Worm (Caenorhabditis elegans) whole organism, late embryonic: ENCODE measurements around the gene H35B03.1.

Source experiments
- F13H6.1 ChIP-seq: sonication (generic microtip); optimal IDR thresholded peaks from 2 replicates; lab custom pipeline; 2016; ENCODE audit warnings: missing genetic modification characterization, missing compliant biosample characterization
- hlh-30 ChIP-seq: sonication (generic microtip); optimal IDR thresholded peaks from 2 replicates; lab custom pipeline; 2017; ENCODE audit warnings: antibody characterized with exemption, missing genetic modification characterization, missing compliant biosample characterization; ENCODE audit not compliant: insufficient read depth
- pat-9 ChIP-seq: fragments of 200-800 bp; sonication (Bioruptor generic); optimal IDR thresholded peaks from 2 replicates; lab custom pipeline; 2018; ENCODE audit warnings: mild to moderate bottlenecking, missing genetic modification characterization, moderate library complexity, missing compliant biosample characterization
- unc-55 ChIP-seq: sonication (generic microtip); optimal IDR thresholded peaks from 2 replicates; lab custom pipeline; 2017; ENCODE audit warnings: missing biosample characterization, missing genetic modification reagents, missing genetic modification characterization

ce11 chrIV:5754821-5755220 is 29.4 kb downstream of the H35B03.1 start:
- no peak for TF ChIP-seq F13H6.1 (tag; lab: Kevin White, UChicago)
- TF ChIP-seq pat-9 (tag; lab: Kevin White, UChicago), result no peak
- no peak for TF ChIP-seq unc-55 (GFP tag; lab: Kevin White, UChicago)
- no peak for TF ChIP-seq hlh-30
